Fruit fly (Drosophila melanogaster): ENCODE data around the gene B52.
A peak's percentile ranks its signal among the peaks of the same experiment; 100 is the strongest.

Gene B52

dm6 chr3R:13686371-13687211 is 25.5 kb downstream of the B52 start, which contains the start of gene omd (continued):
- TF ChIP-seq CG42726 (GFP tag; IDR thresholded peaks at IDR 0.05; ENCODE audit: partially characterized antibody) (no peak), CG31224 (GFP tag; IDR thresholded peaks at IDR 0.05) (peak; percentile 40; the same call in 1 of the 2 replicates), CG12299 (tag; optimal IDR thresholded peaks at IDR 0.05) (peak; percentile 42), CG2120 (GFP tag; optimal IDR thresholded peaks at IDR 0.05) (peak; percentile 53), CG6854 (GFP tag; optimal IDR thresholded peaks at IDR 0.05) (peak; percentile 72), CG11093 (GFP tag; IDR thresholded peaks at IDR 0.05) (no peak), pho (GFP tag; optimal IDR thresholded peaks at IDR 0.05) (peak; percentile 33), BEAF-32 (GFP tag; optimal IDR thresholded peaks at IDR 0.05) (no peak), CG14667 (GFP tag; IDR thresholded peaks at IDR 0.05) (no peak), tna (GFP tag; IDR thresholded peaks at IDR 0.05; ENCODE audit: partially characterized antibody) (no peak), HmgZ (tag; optimal IDR thresholded peaks at IDR 0.05) (peak; percentile 71), Atf-2 (GFP tag; optimal IDR thresholded peaks at IDR 0.05) (peak; percentile 45), CG7357 (GFP tag; IDR thresholded peaks at IDR 0.05) (no peak), CG11456 (GFP tag; IDR thresholded peaks at IDR 0.05) (0 out of 3 replicates have a peak, but pooled peaks have one; percentile 53), sisA (GFP tag; IDR thresholded peaks at IDR 0.05) (no peak), pb (GFP tag; optimal IDR thresholded peaks at IDR 0.05) (peak; percentile 21), Chrac-16 (GFP tag; optimal IDR thresholded peaks at IDR 0.05) (peak; percentile 23), twi (tag; optimal IDR thresholded peaks at IDR 0.05) (no peak), CG18619 (GFP tag; optimal IDR thresholded peaks at IDR 0.05) (peak; percentile 46), Vsx1 (GFP tag; optimal IDR thresholded peaks at IDR 0.05) (no peak), ara (GFP tag; IDR thresholded peaks at IDR 0.05) (peak; percentile 75), CG11696 (GFP tag; IDR thresholded peaks at IDR 0.05) (no peak), CG13424 (tag; optimal IDR thresholded peaks at IDR 0.05) (peak; percentile 55), CG10543 (GFP tag; optimal IDR thresholded peaks at IDR 0.05) (peak; percentile 83), otp (GFP tag; IDR thresholded peaks at IDR 0.05) (peak; percentile 75; the same call in 1 of the 3 replicates), chn (GFP tag; optimal IDR thresholded peaks at IDR 0.05) (peak; percentile 43), CG8478 (optimal IDR thresholded peaks at IDR 0.05) (no peak), CG1832 (GFP tag; optimal IDR thresholded peaks at IDR 0.05) (no peak), sim (GFP tag; IDR thresholded peaks at IDR 0.05) (no peak), chinmo (GFP tag; IDR thresholded peaks at IDR 0.05; ENCODE audit: partially characterized antibody) (0 out of 4 replicates have a peak, but pooled peaks have one; percentile 66), ranshi (GFP tag; IDR thresholded peaks at IDR 0.05) (peak; percentile 47; the same call in 1 of the 2 replicates), Elba2 (GFP tag; optimal IDR thresholded peaks at IDR 0.05) (no peak), sna (GFP tag; IDR thresholded peaks at IDR 0.05; ENCODE audit: partially characterized antibody) (no peak), HmgD (GFP tag; optimal IDR thresholded peaks at IDR 0.05) (peak; percentile 9), CG10147 (GFP tag; optimal IDR thresholded peaks at IDR 0.05) (peak; percentile 44), CG43689 (GFP tag; IDR thresholded peaks at IDR 0.05) (no peak), CG17328 (GFP tag; IDR thresholded peaks at IDR 0.05) (peak; percentile 51), CG18011 (GFP tag; optimal IDR thresholded peaks at IDR 0.05) (peak; percentile 4), Ptx1 (GFP tag; IDR thresholded peaks at IDR 0.05) (peak; percentile 45; the same call in 1 of the 2 replicates), inv (GFP tag; IDR thresholded peaks at IDR 0.05; ENCODE audit: partially characterized antibody) (no peak), gce (GFP tag; IDR thresholded peaks at IDR 0.05) (peak; percentile 67; the same call in 1 of the 3 replicates), fd102C (GFP tag; optimal IDR thresholded peaks at IDR 0.05) (peak; percentile 41), Fer3 (tag; optimal IDR thresholded peaks at IDR 0.05) (no peak), CG14014 (GFP tag; IDR thresholded peaks at IDR 0.05) (peak; percentile 55; the same call in 1 of the 2 replicates), bsh (GFP tag; optimal IDR thresholded peaks at IDR 0.05) (peak in 1 of 2 experiments; percentile 59), CG6683 (GFP tag; optimal IDR thresholded peaks at IDR 0.05) (peak; percentile 74), HHEX (GFP tag; optimal IDR thresholded peaks at IDR 0.05) (peak; percentile 66), lola (GFP tag; optimal IDR thresholded peaks at IDR 0.05) (peak in 1 of 3 experiments; percentile 55)
